Worm (Caenorhabditis elegans): ENCODE results near the gene srh-7.

The srh-7 gene

DNA sequence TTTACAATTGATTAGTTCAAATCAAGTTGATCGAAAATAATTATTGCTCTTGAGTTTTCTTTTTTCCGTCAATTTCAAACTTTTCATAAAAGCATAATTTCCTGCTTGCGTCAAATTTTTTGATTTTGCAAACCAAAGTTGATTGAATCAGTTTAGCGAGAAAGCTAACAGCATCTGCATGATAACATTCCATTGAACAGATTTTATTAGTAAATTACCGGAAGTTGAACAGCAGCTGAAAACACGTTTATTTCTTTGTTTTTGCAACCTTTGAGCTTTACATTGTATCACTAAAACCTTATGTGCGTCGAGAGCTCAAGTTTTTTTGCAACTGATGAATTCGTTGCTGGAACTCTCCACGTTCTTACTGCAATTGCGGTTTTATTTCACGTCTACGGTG is 39.5 kb downstream of the srh-7 start, which contains the start of gene srh-169:
TSS of gene srh-169 (plus strand) at position 301 of the 400 bp plus-strand sequence.
- no peak for TF ChIP-seq hmg-4 (GFP tag; optimal IDR thresholded peaks at IDR 0.05)
- no peak for TF ChIP-seq hmbx-1 (tag; optimal IDR thresholded peaks at IDR 0.05)
- TF ChIP-seq F13C5.2 (tag; optimal IDR thresholded peaks at IDR 0.05), result no peak
- no peak for TF ChIP-seq scrt-1 (GFP tag; IDR thresholded peaks at IDR 0.05)
- TF ChIP-seq hnd-1 (tag; optimal IDR thresholded peaks at IDR 0.05), result no peak

DNA sequence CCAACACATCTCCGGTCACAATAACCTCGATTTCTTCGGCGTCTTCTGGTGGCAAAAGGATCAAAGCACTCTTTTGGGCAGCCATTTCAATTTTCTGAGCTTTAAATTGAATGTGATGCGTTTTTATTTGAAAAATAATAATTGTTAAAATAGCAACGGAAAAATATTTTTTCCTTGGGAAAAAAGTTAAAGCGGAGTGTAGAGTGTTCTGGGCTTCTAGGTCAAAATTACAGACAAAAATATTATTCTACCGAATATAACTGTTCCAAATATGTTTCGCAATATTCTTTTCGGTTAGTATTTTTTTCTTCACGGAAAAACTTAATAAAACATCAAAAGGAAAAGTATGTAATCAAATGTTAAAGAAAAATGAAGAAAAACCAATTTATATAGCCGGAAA is 47.0 kb downstream of the srh-7 start, which contains the start of gene djr-1.2:
TSS of gene djr-1.2 (minus strand) at position 101 of the 400 bp plus-strand sequence.
- no peak for TF ChIP-seq hmbx-1 (tag; optimal IDR thresholded peaks at IDR 0.05)
- no peak for TF ChIP-seq F13C5.2 (tag; optimal IDR thresholded peaks at IDR 0.05)
- no peak for TF ChIP-seq aly-1 (tag; optimal IDR thresholded peaks at IDR 0.05)
- TF ChIP-seq hnd-1 (tag; optimal IDR thresholded peaks at IDR 0.05), result no peak
- no peak for TF ChIP-seq scrt-1 (GFP tag; IDR thresholded peaks at IDR 0.05)

ce11 chrV:4056203-4056602 is 48.2 kb downstream of the srh-7 start:
- TF ChIP-seq ets-7 (tag; optimal IDR thresholded peaks at IDR 0.05) (no peak), F13C5.2 (tag; optimal IDR thresholded peaks at IDR 0.05) (no peak), ceh-13 (GFP tag; optimal IDR thresholded peaks at IDR 0.05) (no peak), ama-1 (optimal IDR thresholded peaks at IDR 0.05) (no peak), pes-1 (GFP tag; IDR thresholded peaks at IDR 0.05) (no peak), sea-1 (GFP tag; conservative IDR thresholded peaks at IDR 0.05) (no peak), aly-1 (tag; optimal IDR thresholded peaks at IDR 0.05) (no peak), scrt-1 (GFP tag; IDR thresholded peaks at IDR 0.05) (no peak), tra-4 (tag; optimal IDR thresholded peaks at IDR 0.05) (no peak), tbx-37 (GFP tag; conservative IDR thresholded peaks at IDR 0.05) (no peak), flt-1 (GFP tag; IDR thresholded peaks at IDR 0.05) (no peak), hmbx-1 (tag; optimal IDR thresholded peaks at IDR 0.05) (no peak), ceh-36 (tag; optimal IDR thresholded peaks at IDR 0.05) (no peak)

Data from whole organism, early embryonic.